Worm (Caenorhabditis elegans) whole organism, L1 larva: ENCODE measurements around the gene T20B12.3.

Experiments used
- fkh-4 ChIP-seq: sonication (generic microtip); optimal IDR thresholded peaks from 2 replicates; lab custom pipeline; 2016; ENCODE audit warnings: missing compliant biosample characterization, missing genetic modification characterization, borderline replicate concordance
- lsy-2 ChIP-seq, 2 experiments: fragments of 150-350 bp; optimal IDR thresholded peaks; 2 replicates each; lab custom pipeline; 2014; ENCODE audit warnings: missing biosample characterization in 2 of 2, missing genetic modification characterization in 2 of 2

- TF ChIP-seq lsy-2 (tag; optimal IDR thresholded peaks at IDR 0.05; lab: Kevin White, UChicago) (peak in 1 of 2 experiments; percentile 10), fkh-4 (tag; lab: Kevin White, UChicago) (no peak)
Observed at ce11 chrIII:7397196-7397595, 15.3 kb downstream of the T20B12.3 start.
